Fruit fly (Drosophila melanogaster) whole organism, embryonic: ENCODE data around the gene mof.

Experiments used
- Atf3 ChIP-seq: fragments of 200-800 bp; sonication (Bioruptor generic); optimal IDR thresholded peaks from 3 replicates; lab custom pipeline; 2016; ENCODE audit warnings: missing biosample characterization, missing genetic modification characterization
- B-H1 ChIP-seq: fragments of 200-800 bp; sonication (Bioruptor generic); IDR thresholded peaks from 3 replicates; pipeline ENCODE4 v1.3.6; 2022; ENCODE audit warnings: missing biosample characterization, missing genetic modification characterization
- CG12104 ChIP-seq: fragments of 200-800 bp; sonication (Bioruptor generic); optimal IDR thresholded peaks from 3 replicates; lab custom pipeline; 2016; ENCODE audit warnings: missing biosample characterization, missing genetic modification characterization
- CG12659 ChIP-seq: fragments of 200-800 bp; sonication (Bioruptor generic); optimal IDR thresholded peaks from 3 replicates; lab custom pipeline; 2017; ENCODE audit warnings: mild to moderate bottlenecking, missing biosample characterization, missing genetic modification reagents, missing genetic modification characterization
- CG12942 ChIP-seq: fragments of 200-800 bp; sonication (Bioruptor generic); optimal IDR thresholded peaks from 3 replicates; lab custom pipeline; 2016; ENCODE audit warnings: missing biosample characterization, missing genetic modification characterization
- CG14441 ChIP-seq: fragments of 200-800 bp; sonication (Bioruptor generic); IDR thresholded peaks from 2 replicates; pipeline ENCODE4 v1.3.6; 2022; ENCODE audit warnings: missing biosample characterization, missing genetic modification characterization
- CG1603 ChIP-seq: fragments of 200-800 bp; sonication (Bioruptor generic); optimal IDR thresholded peaks from 2 replicates; lab custom pipeline; 2019; ENCODE audit warnings: missing biosample characterization, mild to moderate bottlenecking, missing genetic modification characterization, moderate library complexity
- CG1647 ChIP-seq: fragments of 200-800 bp; sonication (Bioruptor generic); optimal IDR thresholded peaks from 3 replicates; lab custom pipeline; 2016; ENCODE audit warnings: missing biosample characterization, missing genetic modification characterization
- CG17328 ChIP-seq: fragments of 200-800 bp; sonication (Bioruptor generic); IDR thresholded peaks from 2 replicates; pipeline ENCODE4 v1.3.6; 2022; ENCODE audit warnings: missing biosample characterization, missing genetic modification characterization
- CG1832 ChIP-seq: fragments of 200-800 bp; sonication (Bioruptor generic); optimal IDR thresholded peaks from 2 replicates; lab custom pipeline; 2017; ENCODE audit warnings: missing biosample characterization, mild to moderate bottlenecking, missing genetic modification characterization, inconsistent platforms
- CG32532 ChIP-seq: fragments of 200-800 bp; sonication (Bioruptor generic); IDR thresholded peaks from 2 replicates; pipeline ENCODE4 v1.3.6; 2022; ENCODE audit warnings: missing biosample characterization, missing genetic modification characterization
- CG34376 ChIP-seq: fragments of 200-800 bp; sonication (Bioruptor generic); optimal IDR thresholded peaks from 2 replicates; lab custom pipeline; 2018; ENCODE audit warnings: missing biosample characterization, mild to moderate bottlenecking, missing genetic modification characterization
- CG43689 ChIP-seq: fragments of 200-800 bp; sonication (Bioruptor generic); IDR thresholded peaks from 2 replicates; pipeline ENCODE4 v1.3.6; 2022; ENCODE audit warnings: missing biosample characterization, missing genetic modification characterization
- CG5245 ChIP-seq: fragments of 200-800 bp; sonication (Bioruptor generic); optimal IDR thresholded peaks from 3 replicates; lab custom pipeline; 2016; ENCODE audit warnings: missing biosample characterization, missing genetic modification characterization
- CG7556 ChIP-seq: fragments of 200-800 bp; sonication (Bioruptor generic); optimal IDR thresholded peaks from 2 replicates; lab custom pipeline; 2017; ENCODE audit warnings: missing biosample characterization, mild to moderate bottlenecking, missing genetic modification characterization
- CG8388 ChIP-seq: fragments of 200-800 bp; sonication (Bioruptor generic); optimal IDR thresholded peaks from 2 replicates; lab custom pipeline; 2019; ENCODE audit warnings: missing biosample characterization, mild to moderate bottlenecking, missing genetic modification characterization, moderate library complexity
- CG9437 ChIP-seq: fragments of 200-800 bp; sonication (Bioruptor generic); optimal IDR thresholded peaks from 2 replicates; lab custom pipeline; 2018; ENCODE audit warnings: missing biosample characterization, mild to moderate bottlenecking, missing genetic modification characterization
- D19B ChIP-seq: fragments of 200-800 bp; sonication (Bioruptor generic); optimal IDR thresholded peaks from 2 replicates; lab custom pipeline; 2017; ENCODE audit warnings: missing biosample characterization, mild to moderate bottlenecking, missing genetic modification characterization
- Dip2 ChIP-seq: fragments of 200-800 bp; sonication (Bioruptor generic); IDR thresholded peaks from 2 replicates; pipeline ENCODE4 v1.3.6; 2022; ENCODE audit warnings: missing biosample characterization, missing genetic modification characterization
- Ets65A ChIP-seq: fragments of 200-800 bp; sonication (Bioruptor generic); peaks from one replicate; lab custom pipeline; 2016; ENCODE audit warnings: missing biosample characterization, missing genetic modification characterization
- Fer3 ChIP-seq: fragments of 200-800 bp; sonication (Bioruptor generic); optimal IDR thresholded peaks from 2 replicates; lab custom pipeline; 2018; ENCODE audit warnings: missing biosample characterization, mild to moderate bottlenecking, missing genetic modification characterization, moderate library complexity
- HLHmδ ChIP-seq: fragments of 200-800 bp; sonication (Bioruptor generic); optimal IDR thresholded peaks from 2 replicates; lab custom pipeline; 2018; ENCODE audit warnings: missing biosample characterization, mild to moderate bottlenecking, missing genetic modification characterization, moderate library complexity
- Hmx ChIP-seq: fragments of 200-800 bp; sonication (Bioruptor generic); optimal IDR thresholded peaks from 2 replicates; lab custom pipeline; 2016; ENCODE audit warnings: missing biosample characterization, missing genetic modification characterization
- Hr3 ChIP-seq: fragments of 200-800 bp; sonication (Bioruptor generic); optimal IDR thresholded peaks from 3 replicates; lab custom pipeline; 2016; ENCODE audit warnings: missing biosample characterization, missing genetic modification characterization
- Jarid2 ChIP-seq: fragments of 200-800 bp; sonication (Bioruptor generic); optimal IDR thresholded peaks from 3 replicates; lab custom pipeline; 2017; ENCODE audit warnings: mild to moderate bottlenecking, missing biosample characterization, missing genetic modification reagents, missing genetic modification characterization
- Meics ChIP-seq: fragments of 200-800 bp; sonication (Bioruptor generic); optimal IDR thresholded peaks from 2 replicates; lab custom pipeline; 2017; ENCODE audit warnings: missing biosample characterization, mild to moderate bottlenecking, missing genetic modification characterization
- Optix ChIP-seq: fragments of 200-800 bp; sonication (Bioruptor generic); IDR thresholded peaks from 3 replicates; pipeline ENCODE4 v1.3.6; 2022; ENCODE audit warnings: missing biosample characterization, missing genetic modification characterization
- Pdp1 ChIP-seq, 2 experiments: fragments of 200-800 bp; sonication (Bioruptor generic); optimal IDR thresholded peaks; 3 replicates each; lab custom pipeline; 2016; ENCODE audit warnings: missing biosample characterization in 2 of 2, missing genetic modification characterization in 2 of 2, mild to moderate bottlenecking in 1 of 2, moderate library complexity in 1 of 2
- Ptx1 ChIP-seq: fragments of 200-800 bp; sonication (Bioruptor generic); IDR thresholded peaks from 2 replicates; pipeline ENCODE4 v1.3.6; 2022; ENCODE audit warnings: missing biosample characterization, missing genetic modification characterization
- TFAM ChIP-seq: fragments of 200-800 bp; sonication (Bioruptor generic); optimal IDR thresholded peaks from 2 replicates; lab custom pipeline; 2017; ENCODE audit warnings: missing biosample characterization, missing genetic modification characterization, inconsistent platforms
- Taf1 ChIP-seq: fragments of 200-800 bp; sonication (Bioruptor generic); IDR thresholded peaks from 2 replicates; pipeline ENCODE4 v1.3.6; 2022; ENCODE audit warnings: missing biosample characterization, missing genetic modification characterization
- Tbp ChIP-seq: fragments of >200 bp; optimal IDR thresholded peaks from 2 replicates; lab custom pipeline; 2018; ENCODE audit warnings: missing biosample characterization, missing genetic modification characterization
- bsh ChIP-seq, 2 experiments: fragments of 200-800 bp; sonication (Bioruptor generic); optimal IDR thresholded peaks; 2 replicates each; lab custom pipeline; 2017 to 2018; ENCODE audit warnings: mild to moderate bottlenecking in 2 of 2, missing biosample characterization in 2 of 2, missing genetic modification characterization in 2 of 2, moderate library complexity in 1 of 2
- chn ChIP-seq: fragments of 200-800 bp; sonication (Bioruptor generic); optimal IDR thresholded peaks from 2 replicates; lab custom pipeline; 2016; ENCODE audit warnings: missing biosample characterization, missing genetic modification characterization
- gcm ChIP-seq: fragments of 200-800 bp; sonication (Bioruptor generic); optimal IDR thresholded peaks from 2 replicates; lab custom pipeline; 2019; ENCODE audit warnings: missing biosample characterization, mild to moderate bottlenecking, missing genetic modification characterization, moderate library complexity
- gsb-n ChIP-seq: fragments of 200-800 bp; sonication (Bioruptor generic); optimal IDR thresholded peaks from 3 replicates; lab custom pipeline; 2018; ENCODE audit warnings: missing biosample characterization, mild to moderate bottlenecking, missing genetic modification characterization
- hth ChIP-seq: fragments of >200 bp; optimal IDR thresholded peaks from 2 replicates; lab custom pipeline; 2017; ENCODE audit warnings: inconsistent platforms
- klu ChIP-seq: fragments of 200-800 bp; sonication (Bioruptor generic); IDR thresholded peaks from 2 replicates; pipeline ENCODE4 v1.3.6; 2022; ENCODE audit warnings: missing biosample characterization, missing genetic modification characterization
- nom ChIP-seq: fragments of 200-800 bp; sonication (Bioruptor generic); optimal IDR thresholded peaks from 2 replicates; lab custom pipeline; 2017; ENCODE audit warnings: missing biosample characterization, missing genetic modification characterization, mild to moderate bottlenecking, moderate library complexity, missing genetic modification reagents
- prd ChIP-seq, 3 experiments: fragments of >200 bp in 2 of 3; fragments of 200-800 bp in 1 of 3; sonication (Bioruptor generic) in 1 of 3; optimal IDR thresholded peaks in 2 of 3; IDR thresholded peaks in 1 of 3; 2 replicates in 2 of 3; 3 replicates in 1 of 3; pipeline versions ENCODE4 v1.3.6 to Lab custom; 2017 to 2022; ENCODE audit warnings: missing biosample characterization in 1 of 3, missing genetic modification characterization in 1 of 3
- row ChIP-seq: fragments of 200-800 bp; sonication (Bioruptor generic); IDR thresholded peaks from 3 replicates; pipeline ENCODE4 v1.3.6; 2022; ENCODE audit warnings: missing biosample characterization, missing genetic modification characterization
- sc ChIP-seq, 3 experiments: fragments of >200 bp in 2 of 3; fragments of 200-800 bp in 1 of 3; sonication (Bioruptor generic) in 1 of 3; optimal IDR thresholded peaks; 2 replicates in 2 of 3; 3 replicates in 1 of 3; lab custom pipeline; 2017; ENCODE audit warnings: mild to moderate bottlenecking in 1 of 3, missing biosample characterization in 1 of 3, missing genetic modification characterization in 1 of 3, missing genetic modification reagents in 1 of 3
- tll ChIP-seq, 2 experiments: fragments of 200-800 bp in 1 of 2; fragments of >200 bp in 1 of 2; sonication (Bioruptor generic) in 1 of 2; optimal IDR thresholded peaks; 2 replicates each; lab custom pipeline; 2017 to 2019; ENCODE audit warnings: missing biosample characterization in 2 of 2, missing genetic modification characterization in 2 of 2, mild to moderate bottlenecking in 1 of 2, moderate library complexity in 1 of 2
- z ChIP-seq: fragments of 200-800 bp; sonication (Bioruptor generic); IDR thresholded peaks from 3 replicates; pipeline ENCODE4 v1.3.6; 2022; ENCODE audit warnings: missing biosample characterization, missing genetic modification characterization
- zfh1 ChIP-seq: fragments of 200-800 bp; sonication (Bioruptor generic); IDR thresholded peaks from 3 replicates; pipeline ENCODE4 v1.3.6; 2022; ENCODE audit warnings: missing biosample characterization, missing genetic modification characterization

mof gene

DNA sequence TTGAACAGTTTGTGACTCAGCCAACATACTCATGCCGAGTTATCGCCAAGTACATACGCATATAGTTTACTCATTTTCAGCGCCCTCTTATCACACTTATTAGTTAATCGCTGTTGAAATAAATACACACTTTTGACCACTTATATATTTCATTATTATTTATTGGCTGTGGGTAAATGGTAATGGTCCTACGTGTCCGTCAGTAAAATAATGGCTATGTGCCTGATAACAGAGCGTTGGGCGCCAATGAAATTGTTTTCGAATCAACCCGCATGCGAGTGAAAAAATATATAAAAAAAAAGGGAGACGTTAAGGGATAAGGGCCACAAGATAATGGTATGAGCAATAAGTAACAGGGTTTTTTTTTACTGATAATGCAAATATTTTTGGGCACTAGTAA, 16.5 kb upstream of the mof start (continued):
- no peak for TF ChIP-seq D19B (GFP tag; lab: Kevin White, UChicago)
- peak; percentile 26 for TF ChIP-seq CG8388 (GFP tag; lab: Kevin White, UChicago)
- TF ChIP-seq gcm (GFP tag; lab: Kevin White, UChicago) = peak; percentile 87
- no peak for TF ChIP-seq CG1832 (GFP tag; lab: Kevin White, UChicago)
- TF ChIP-seq row (GFP tag; lab: Robert Waterston, UW) = no peak

- TF ChIP-seq nom (GFP tag; lab: Kevin White, UChicago) = peak; percentile 67
- TF ChIP-seq CG14441 = peak; percentile 26; the same call in 1 of the 2 replicates
- TF ChIP-seq CG1647 (GFP tag; lab: Kevin White, UChicago) = no peak
- peak; percentile 50 for TF ChIP-seq Ets65A (GFP tag; lab: Kevin White, UChicago)
- no peak for TF ChIP-seq Taf1
- no peak for TF ChIP-seq klu (GFP tag; lab: Robert Waterston, UW)
- TF ChIP-seq, all 482 proteins: peak for 3
Observed at dm6 chrX:5892512-5892911, 15.9 kb upstream of the mof start.

- TF ChIP-seq prd (optimal IDR thresholded peaks at IDR 0.05; lab: Kevin White, UChicago) (no peak), prd (GFP tag; IDR thresholded peaks at IDR 0.05; lab: Robert Waterston, UW) (peak; percentile 49; the same call in 2 of the 3 replicates), Hr3 (GFP tag; lab: Kevin White, UChicago) (peak; percentile 23), CG17328 (GFP tag; lab: Robert Waterston, UW) (peak; percentile 39; the same call in 1 of the 2 replicates), CG34376 (no peak), CG12942 (GFP tag; lab: Kevin White, UChicago) (peak; percentile 5), CG12659 (GFP tag; lab: Kevin White, UChicago) (peak; percentile 21), CG43689 (GFP tag; lab: Robert Waterston, UW) (no peak), CG7556 (GFP tag; lab: Kevin White, UChicago) (peak; percentile 44), Jarid2 (GFP tag; lab: Kevin White, UChicago) (no peak), chn (GFP tag; lab: Kevin White, UChicago) (peak; percentile 21), tll (GFP tag; optimal IDR thresholded peaks at IDR 0.05; lab: Kevin White, UChicago) (no peak), B-H1 (GFP tag; lab: Robert Waterston, UW) (no peak), gsb-n (tag; lab: Kevin White, UChicago) (peak; percentile 3), bsh (GFP tag; optimal IDR thresholded peaks at IDR 0.05; lab: Kevin White, UChicago) (peak; percentile 33 to 58), CG1603 (tag; lab: Kevin White, UChicago) (peak; percentile 38), CG32532 (peak; percentile 76), Hmx (GFP tag; lab: Kevin White, UChicago) (no peak), hth (lab: Kevin White, UChicago) (no peak), CG9437 (GFP tag; lab: Kevin White, UChicago) (no peak), Ptx1 (GFP tag; lab: Robert Waterston, UW) (no peak), CG12104 (GFP tag; lab: Kevin White, UChicago) (no peak), klu (GFP tag; lab: Robert Waterston, UW) (0 out of 2 replicates have a peak, but pooled peaks have one; percentile 17), HLHmδ (no peak), sc (optimal IDR thresholded peaks at IDR 0.05; lab: Kevin White, UChicago) (no peak), sc (GFP tag; optimal IDR thresholded peaks at IDR 0.05; lab: Kevin White, UChicago) (no peak), Meics (GFP tag; lab: Kevin White, UChicago) (peak; percentile 90), CG5245 (GFP tag; lab: Kevin White, UChicago) (no peak), Optix (GFP tag; lab: Robert Waterston, UW) (no peak), TFAM (GFP tag; lab: Kevin White, UChicago) (no peak), Pdp1 (GFP tag; optimal IDR thresholded peaks at IDR 0.05; lab: Kevin White, UChicago) (peak in 1 of 2 experiments; percentile 36), Tbp (GFP tag; lab: Kevin White, UChicago) (no peak), Dip2 (no peak), z (no peak), Atf3 (no peak), zfh1 (peak; percentile 49; the same call in 2 of the 3 replicates), Fer3 (tag; lab: Kevin White, UChicago) (peak; percentile 19)
Observed at dm6 chrX:5891666-5892444, 15.2 kb upstream of the mof start.
